Worm (Caenorhabditis elegans) whole organism, L2 larva: ENCODE results near the gene Y54B9A.1.

Experiments used
- R02D3.7 ChIP-seq: fragments of 150-350 bp; optimal IDR thresholded peaks from 2 replicates; lab custom pipeline; 2014; ENCODE audit warnings: missing biosample characterization, missing genetic modification characterization
- crh-2 ChIP-seq: sonication (generic microtip); optimal IDR thresholded peaks from 2 replicates; lab custom pipeline; 2017; ENCODE audit warnings: missing biosample characterization, missing genetic modification characterization
- mdl-1 ChIP-seq, 2 experiments: fragments of 150-350 bp in 1 of 2; sonication (generic microtip) in 1 of 2; optimal IDR thresholded peaks; 2 replicates each; lab custom pipeline; 2017; ENCODE audit warnings: missing biosample characterization in 2 of 2, missing genetic modification characterization in 2 of 2
- nhr-237 ChIP-seq: fragments of 150-350 bp; optimal IDR thresholded peaks from 2 replicates; lab custom pipeline; 2014; ENCODE audit warnings: missing biosample characterization, missing genetic modification characterization
- nhr-77 ChIP-seq: fragments of 150-350 bp; optimal IDR thresholded peaks from 2 replicates; lab custom pipeline; 2014; ENCODE audit warnings: missing biosample characterization, missing genetic modification characterization

ce11 chrV:9453333-9453732 is 14.0 kb upstream of the Y54B9A.1 start:
- no peak for TF ChIP-seq nhr-237 (tag; lab: Kevin White, UChicago)
- no peak for TF ChIP-seq crh-2 (tag; lab: Kevin White, UChicago)
- no peak for TF ChIP-seq R02D3.7
- TF ChIP-seq nhr-77 (tag; lab: Kevin White, UChicago), result no peak
- no peak for TF ChIP-seq mdl-1 (tag; optimal IDR thresholded peaks at IDR 0.05; lab: Kevin White, UChicago)
